Fruit fly (Drosophila melanogaster) whole organism, embryonic: ENCODE measurements around the gene CG14854.
A peak's percentile ranks its signal among the peaks of the same experiment; 100 is the strongest.

Source experiments
- Bgb ChIP-seq: fragments of 200-800 bp; sonication (Bioruptor generic); IDR thresholded peaks from 2 replicates; pipeline ENCODE4 v1.3.6; 2022; ENCODE audit warnings: missing biosample characterization, missing genetic modification characterization; ENCODE audit not compliant: partially characterized antibody
- Blimp-1 ChIP-seq: fragments of 200-800 bp; sonication (Bioruptor generic); optimal IDR thresholded peaks from 3 replicates; lab custom pipeline; 2018; ENCODE audit warnings: missing biosample characterization, missing genetic modification characterization, mild to moderate bottlenecking, moderate library complexity, missing genetic modification reagents
- BtbVII ChIP-seq: fragments of 200-800 bp; sonication (Bioruptor generic); optimal IDR thresholded peaks from 3 replicates; lab custom pipeline; 2017; ENCODE audit warnings: missing biosample characterization, mild to moderate bottlenecking, missing genetic modification characterization
- CG10147 ChIP-seq: fragments of 200-800 bp; sonication (Bioruptor generic); optimal IDR thresholded peaks from 2 replicates; lab custom pipeline; 2019; ENCODE audit warnings: missing biosample characterization, mild to moderate bottlenecking, missing genetic modification characterization, moderate library complexity
- CG10267 ChIP-seq: fragments of 200-800 bp; sonication (Bioruptor generic); optimal IDR thresholded peaks from 2 replicates; lab custom pipeline; 2018; ENCODE audit warnings: missing biosample characterization, mild to moderate bottlenecking, missing genetic modification characterization, moderate library complexity
- CG10366 ChIP-seq: fragments of 200-800 bp; sonication (Bioruptor generic); IDR thresholded peaks from 2 replicates; pipeline ENCODE4 v1.3.6; 2022; ENCODE audit warnings: missing biosample characterization, missing genetic modification characterization
- CG10565 ChIP-seq: fragments of 200-800 bp; sonication (Bioruptor generic); optimal IDR thresholded peaks from 3 replicates; lab custom pipeline; 2016; ENCODE audit warnings: missing biosample characterization, mild to moderate bottlenecking, missing genetic modification characterization
- CG12236 ChIP-seq: fragments of 200-800 bp; sonication (Bioruptor generic); optimal IDR thresholded peaks from 2 replicates; lab custom pipeline; 2016; ENCODE audit warnings: missing biosample characterization, missing genetic modification characterization
- CG13296 ChIP-seq: fragments of 200-800 bp; sonication (Bioruptor generic); optimal IDR thresholded peaks from 3 replicates; lab custom pipeline; 2018; ENCODE audit warnings: missing biosample characterization, mild to moderate bottlenecking, missing genetic modification characterization
- CG13424 ChIP-seq: fragments of 200-800 bp; sonication (Bioruptor generic); optimal IDR thresholded peaks from 2 replicates; lab custom pipeline; 2019; ENCODE audit warnings: missing biosample characterization, mild to moderate bottlenecking, missing genetic modification characterization, moderate library complexity
- CG14667 ChIP-seq: fragments of 200-800 bp; sonication (Bioruptor generic); IDR thresholded peaks from 2 replicates; pipeline ENCODE4 v1.3.6; 2022; ENCODE audit warnings: missing biosample characterization, missing genetic modification characterization
- CG1647 ChIP-seq: fragments of 200-800 bp; sonication (Bioruptor generic); optimal IDR thresholded peaks from 3 replicates; lab custom pipeline; 2016; ENCODE audit warnings: missing biosample characterization, missing genetic modification characterization
- CG30431 ChIP-seq: fragments of 200-800 bp; sonication (Bioruptor generic); optimal IDR thresholded peaks from 2 replicates; lab custom pipeline; 2017; ENCODE audit warnings: missing biosample characterization, missing genetic modification characterization
- CG31388 ChIP-seq: fragments of 200-800 bp; sonication (Bioruptor generic); optimal IDR thresholded peaks from 2 replicates; lab custom pipeline; 2016; ENCODE audit warnings: missing biosample characterization, missing genetic modification characterization
- CG34224 ChIP-seq: fragments of 200-800 bp; sonication (Bioruptor generic); IDR thresholded peaks from 3 replicates; pipeline ENCODE4 v1.3.6; 2022; ENCODE audit warnings: missing biosample characterization, missing genetic modification characterization; ENCODE audit not compliant: partially characterized antibody
- CG34422 ChIP-seq: fragments of 200-800 bp; sonication (Bioruptor generic); IDR thresholded peaks from 3 replicates; pipeline ENCODE4 v1.3.6; 2022; ENCODE audit warnings: missing biosample characterization, missing genetic modification characterization
- CG4282 ChIP-seq: fragments of 200-800 bp; sonication (Bioruptor generic); optimal IDR thresholded peaks from 2 replicates; lab custom pipeline; 2016; ENCODE audit warnings: missing biosample characterization, missing genetic modification characterization
- CG4328 ChIP-seq: fragments of 200-800 bp; sonication (Bioruptor generic); optimal IDR thresholded peaks from 3 replicates; lab custom pipeline; 2017; ENCODE audit warnings: missing biosample characterization, missing genetic modification reagents, missing genetic modification characterization
- CG4360 ChIP-seq: fragments of 200-800 bp; sonication (Bioruptor generic); IDR thresholded peaks from 2 replicates; pipeline ENCODE4 v1.3.6; 2022; ENCODE audit warnings: missing biosample characterization, missing genetic modification characterization
- CG6813 ChIP-seq: fragments of 200-800 bp; sonication (Bioruptor generic); optimal IDR thresholded peaks from 2 replicates; lab custom pipeline; 2017; ENCODE audit warnings: missing biosample characterization, missing genetic modification characterization, mild to moderate bottlenecking, moderate library complexity, missing genetic modification reagents
- CG6854 ChIP-seq: fragments of 200-800 bp; sonication (Bioruptor generic); optimal IDR thresholded peaks from 3 replicates; lab custom pipeline; 2017; ENCODE audit warnings: missing biosample characterization, mild to moderate bottlenecking, missing genetic modification characterization
- CG9215 ChIP-seq: fragments of 200-800 bp; sonication (Bioruptor generic); IDR thresholded peaks from 2 replicates; pipeline ENCODE4 v1.3.6; 2022; ENCODE audit warnings: missing biosample characterization, missing genetic modification characterization
- CoRest ChIP-seq: fragments of 200-800 bp; sonication (Bioruptor generic); optimal IDR thresholded peaks from 3 replicates; lab custom pipeline; 2018; ENCODE audit warnings: missing biosample characterization, mild to moderate bottlenecking, missing genetic modification characterization, moderate library complexity
- Dad ChIP-seq: fragments of 200-800 bp; sonication (Bioruptor generic); optimal IDR thresholded peaks from 3 replicates; lab custom pipeline; 2016; ENCODE audit warnings: missing biosample characterization, missing genetic modification characterization
- Ets65A ChIP-seq: fragments of 200-800 bp; sonication (Bioruptor generic); peaks from one replicate; lab custom pipeline; 2016; ENCODE audit warnings: missing biosample characterization, missing genetic modification characterization
- Gsc ChIP-seq: fragments of 200-800 bp; sonication (Bioruptor generic); IDR thresholded peaks from 2 replicates; pipeline ENCODE4 v1.3.6; 2022; ENCODE audit warnings: missing biosample characterization, missing genetic modification characterization
- Hmx ChIP-seq: fragments of 200-800 bp; sonication (Bioruptor generic); optimal IDR thresholded peaks from 2 replicates; lab custom pipeline; 2016; ENCODE audit warnings: missing biosample characterization, missing genetic modification characterization
- Hr39 ChIP-seq: fragments of >200 bp; optimal IDR thresholded peaks from 2 replicates; lab custom pipeline; 2017
- Hr78 ChIP-seq, 2 experiments: fragments of 200-800 bp in 1 of 2; fragments of >200 bp in 1 of 2; sonication (Bioruptor generic) in 1 of 2; optimal IDR thresholded peaks; 2 replicates each; lab custom pipeline; 2017 to 2019; ENCODE audit warnings: missing biosample characterization in 2 of 2, missing genetic modification characterization in 2 of 2, mild to moderate bottlenecking in 1 of 2, moderate library complexity in 1 of 2
- Lpt ChIP-seq: fragments of >200 bp; optimal IDR thresholded peaks from 2 replicates; lab custom pipeline; 2018; ENCODE audit warnings: missing biosample characterization, missing genetic modification characterization
- Mrtf ChIP-seq: fragments of 200-800 bp; sonication (Bioruptor generic); IDR thresholded peaks from 3 replicates; pipeline ENCODE4 v1.3.6; 2022; ENCODE audit warnings: missing biosample characterization, missing genetic modification characterization
- Rfx ChIP-seq: fragments of 200-800 bp; sonication (Bioruptor generic); IDR thresholded peaks from 2 replicates; pipeline ENCODE4 v1.3.6; 2022; ENCODE audit warnings: missing biosample characterization, missing genetic modification characterization
- bbx ChIP-seq: fragments of 200-800 bp; sonication (Bioruptor generic); IDR thresholded peaks from 2 replicates; pipeline ENCODE4 v1.3.6; 2022; ENCODE audit warnings: missing biosample characterization, missing genetic modification characterization; ENCODE audit not compliant: partially characterized antibody
- bigmax ChIP-seq: fragments of 200-800 bp; sonication (Bioruptor generic); optimal IDR thresholded peaks from 2 replicates; lab custom pipeline; 2018; ENCODE audit warnings: missing biosample characterization, mild to moderate bottlenecking, missing genetic modification characterization
- ci ChIP-seq: fragments of 200-800 bp; sonication (Bioruptor generic); IDR thresholded peaks from 3 replicates; pipeline ENCODE4 v1.3.6; 2022; ENCODE audit warnings: missing biosample characterization, missing genetic modification characterization
- esg ChIP-seq: fragments of 200-800 bp; sonication (Bioruptor generic); conservative IDR thresholded peaks from 2 replicates; pipeline ENCODE4 v1.3.6; 2022; ENCODE audit warnings: missing biosample characterization, missing genetic modification characterization
- fru ChIP-seq: fragments of >200 bp; optimal IDR thresholded peaks from 2 replicates; lab custom pipeline; 2017
- ftz-f1 ChIP-seq: fragments of 200-800 bp; sonication (Bioruptor generic); optimal IDR thresholded peaks from 2 replicates; lab custom pipeline; 2016; ENCODE audit warnings: missing biosample characterization, missing genetic modification characterization
- fu2 ChIP-seq: fragments of 200-800 bp; sonication (Bioruptor generic); optimal IDR thresholded peaks from 2 replicates; lab custom pipeline; 2016; ENCODE audit warnings: missing biosample characterization, missing genetic modification characterization
- jigr1 ChIP-seq: fragments of 200-800 bp; sonication (Bioruptor generic); IDR thresholded peaks from 3 replicates; pipeline ENCODE4 v1.3.6; 2022; ENCODE audit warnings: missing biosample characterization, missing genetic modification characterization
- jumu ChIP-seq: fragments of 200-800 bp; sonication (Bioruptor generic); optimal IDR thresholded peaks from 3 replicates; lab custom pipeline; 2016; ENCODE audit warnings: missing biosample characterization, missing genetic modification characterization
- kah ChIP-seq: fragments of 200-800 bp; sonication (Bioruptor generic); optimal IDR thresholded peaks from 2 replicates; lab custom pipeline; 2018; ENCODE audit warnings: missing biosample characterization, mild to moderate bottlenecking, missing genetic modification characterization
- nerfin-2 ChIP-seq: fragments of 200-800 bp; sonication (Bioruptor generic); IDR thresholded peaks from 2 replicates; pipeline ENCODE4 v1.3.6; 2022; ENCODE audit warnings: missing biosample characterization, missing genetic modification characterization; ENCODE audit not compliant: partially characterized antibody
- pzg ChIP-seq: fragments of 200-800 bp; sonication (Bioruptor generic); optimal IDR thresholded peaks from 3 replicates; lab custom pipeline; 2018; ENCODE audit warnings: missing biosample characterization, mild to moderate bottlenecking, missing genetic modification characterization, moderate library complexity
- run ChIP-seq: fragments of 200-800 bp; sonication (Bioruptor generic); optimal IDR thresholded peaks from 3 replicates; lab custom pipeline; 2018; ENCODE audit warnings: missing biosample characterization, mild to moderate bottlenecking, missing genetic modification characterization
- shn ChIP-seq: fragments of 200-800 bp; sonication (Bioruptor generic); optimal IDR thresholded peaks from 3 replicates; lab custom pipeline; 2016; ENCODE audit warnings: missing biosample characterization, missing genetic modification characterization
- tin ChIP-seq: fragments of 200-800 bp; sonication (Bioruptor generic); optimal IDR thresholded peaks from 3 replicates; lab custom pipeline; 2016; ENCODE audit warnings: missing biosample characterization, missing genetic modification characterization
- unc-4 ChIP-seq: fragments of 200-800 bp; sonication (Bioruptor generic); IDR thresholded peaks from 2 replicates; pipeline ENCODE4 v1.3.6; 2022; ENCODE audit warnings: missing biosample characterization, missing genetic modification characterization; ENCODE audit not compliant: partially characterized antibody
- wor ChIP-seq: fragments of 200-800 bp; sonication (Bioruptor generic); IDR thresholded peaks from 2 replicates; pipeline ENCODE4 v1.3.6; 2022; ENCODE audit warnings: missing biosample characterization, missing genetic modification characterization
- zen ChIP-seq: fragments of 200-800 bp; sonication (Bioruptor generic); optimal IDR thresholded peaks from 3 replicates; lab custom pipeline; 2018; ENCODE audit warnings: missing biosample characterization, mild to moderate bottlenecking, missing genetic modification characterization, moderate library complexity

CG14854 gene

dm6 chr3R:14590753-14591535 is 31.1 kb upstream of the CG14854 start (continued):
- TF ChIP-seq wor (GFP tag; lab: Robert Waterston, UW) (peak; percentile 76), CG34422 (GFP tag; lab: Robert Waterston, UW) (peak; percentile 78; the same call in 2 of the 3 replicates), CG31388 (GFP tag; lab: Kevin White, UChicago) (peak; percentile 59), fru (lab: Kevin White, UChicago) (no peak), Hr78 (GFP tag; optimal IDR thresholded peaks at IDR 0.05; lab: Kevin White, UChicago) (peak in 1 of 2 experiments; percentile 85), bbx (GFP tag; lab: Robert Waterston, UW) (no peak), Lpt (GFP tag; lab: Kevin White, UChicago) (no peak), bigmax (no peak), CoRest (tag; lab: Kevin White, UChicago) (peak; percentile 94), CG13296 (GFP tag; lab: Kevin White, UChicago) (peak; percentile 16), CG4360 (peak; percentile 69), CG30431 (peak; percentile 84), CG9215 (GFP tag; lab: Robert Waterston, UW) (peak; percentile 59), CG6813 (GFP tag; lab: Kevin White, UChicago) (peak; percentile 74), CG10147 (GFP tag; lab: Kevin White, UChicago) (peak; percentile 73), Bgb (GFP tag; lab: Robert Waterston, UW) (no peak), Blimp-1 (GFP tag; lab: Kevin White, UChicago) (peak; percentile 90), kah (GFP tag; lab: Kevin White, UChicago) (peak; percentile 54), Dad (GFP tag; lab: Kevin White, UChicago) (no peak), CG13424 (peak; percentile 90), Ets65A (GFP tag; lab: Kevin White, UChicago) (peak; percentile 54), nerfin-2 (GFP tag; lab: Robert Waterston, UW) (no peak), CG4282 (GFP tag; lab: Kevin White, UChicago) (no peak), tin (GFP tag; lab: Kevin White, UChicago) (peak; percentile 84), esg (GFP tag; lab: Robert Waterston, UW) (peak; percentile 64), CG1647 (GFP tag; lab: Kevin White, UChicago) (peak; percentile 15), ftz-f1 (GFP tag; lab: Kevin White, UChicago) (no peak), pzg (no peak), BtbVII (peak; percentile 64), ci (GFP tag; lab: Robert Waterston, UW) (peak; percentile 62; the same call in 1 of the 3 replicates), Gsc (peak; percentile 58), shn (no peak), zen (tag; lab: Kevin White, UChicago) (peak; percentile 95), CG34224 (GFP tag; lab: Robert Waterston, UW) (no peak), CG10366 (GFP tag; lab: Robert Waterston, UW) (peak; percentile 52), run (tag; lab: Kevin White, UChicago) (peak; percentile 69), CG10565 (GFP tag; lab: Kevin White, UChicago) (no peak), jigr1 (peak; percentile 55; the same call in 1 of the 3 replicates), fu2 (no peak), CG14667 (GFP tag; lab: Robert Waterston, UW) (peak; percentile 64), Mrtf (peak; percentile 41; the same call in 2 of the 3 replicates), CG4328 (GFP tag; lab: Kevin White, UChicago) (peak; percentile 69), unc-4 (GFP tag; lab: Robert Waterston, UW) (no peak), CG6854 (GFP tag; lab: Kevin White, UChicago) (no peak), Hmx (GFP tag; lab: Kevin White, UChicago) (no peak), Rfx (peak; percentile 25; the same call in 1 of the 2 replicates), jumu (peak; percentile 9), CG12236 (no peak), CG10267 (peak; percentile 93), Hr39 (peak; percentile 99)
